Worm (Caenorhabditis elegans) whole organism, young adult: ENCODE data around the gene nhr-78.
A peak's percentile ranks its signal among the peaks of the same experiment; 100 is the strongest.

Experiments
- B0261.1 ChIP-seq: sonication (generic microtip); optimal IDR thresholded peaks from 2 replicates; lab custom pipeline; 2016; ENCODE audit warnings: mild to moderate bottlenecking, missing genetic modification characterization, moderate library complexity, missing compliant biosample characterization
- B0336.3 ChIP-seq: fragments of 200-800 bp; sonication (Bioruptor generic); IDR thresholded peaks from 2 replicates; pipeline ENCODE4 v1.3.6; 2022; ENCODE audit warnings: missing genetic modification characterization, missing compliant biosample characterization
- F23B12.7 ChIP-seq: sonication (generic microtip); optimal IDR thresholded peaks from 2 replicates; lab custom pipeline; 2017; ENCODE audit warnings: missing genetic modification characterization, mild to moderate bottlenecking, missing compliant biosample characterization, antibody characterized with exemption, moderate library complexity; ENCODE audit not compliant: insufficient read depth
- F33H1.4 ChIP-seq: fragments of 200-800 bp; sonication (Bioruptor generic); IDR thresholded peaks from 2 replicates; pipeline ENCODE4 v1.3.6; 2022; ENCODE audit warnings: missing genetic modification reagents, missing genetic modification characterization, missing compliant biosample characterization
- F49E8.2 ChIP-seq: sonication (generic microtip); optimal IDR thresholded peaks from 3 replicates; lab custom pipeline; 2017; ENCODE audit warnings: missing genetic modification characterization, mild to moderate bottlenecking, missing compliant biosample characterization, antibody characterized with exemption, moderate library complexity; ENCODE audit not compliant: insufficient read depth
- F55B11.4 ChIP-seq: sonication (generic microtip); optimal IDR thresholded peaks from 2 replicates; lab custom pipeline; 2016; ENCODE audit warnings: missing compliant biosample characterization, missing genetic modification characterization, borderline replicate concordance; ENCODE audit not compliant: insufficient read depth
- K11D2.4 ChIP-seq: fragments of 200-800 bp; sonication (Bioruptor generic); IDR thresholded peaks from 2 replicates; pipeline ENCODE4 v1.3.6; 2022; ENCODE audit warnings: missing genetic modification reagents, missing genetic modification characterization, missing compliant biosample characterization
- Y53G8AR.9 ChIP-seq: fragments of 200-800 bp; sonication (Bioruptor generic); conservative IDR thresholded peaks from 2 replicates; pipeline ENCODE4 v1.3.6; 2022; ENCODE audit warnings: missing genetic modification reagents, missing genetic modification characterization, missing compliant biosample characterization
- Y56A3A.18 ChIP-seq: fragments of 200-800 bp; sonication (Bioruptor generic); IDR thresholded peaks from 2 replicates; pipeline ENCODE4 v1.3.6; 2022; ENCODE audit warnings: missing genetic modification reagents, missing genetic modification characterization, missing compliant biosample characterization
- Y67H2A.10 ChIP-seq: fragments of 200-800 bp; sonication (Bioruptor generic); conservative IDR thresholded peaks from 2 replicates; pipeline ENCODE4 v1.3.6; 2022; ENCODE audit warnings: missing genetic modification reagents, missing genetic modification characterization, missing compliant biosample characterization
- Y79H2A.3 ChIP-seq: fragments of 200-800 bp; sonication (Bioruptor generic); conservative IDR thresholded peaks from 2 replicates; pipeline ENCODE4 v1.3.6; 2022; ENCODE audit warnings: missing genetic modification reagents, missing genetic modification characterization, missing compliant biosample characterization
- Y95B8A.8 ChIP-seq: fragments of 200-800 bp; sonication (Bioruptor generic); IDR thresholded peaks from 2 replicates; pipeline ENCODE4 v1.3.6; 2022; ENCODE audit warnings: missing genetic modification reagents, missing genetic modification characterization, missing compliant biosample characterization
- atf-7 ChIP-seq: sonication (generic microtip); optimal IDR thresholded peaks from 2 replicates; lab custom pipeline; 2017; ENCODE audit warnings: mild to moderate bottlenecking, missing genetic modification characterization, missing compliant biosample characterization
- ccch-3 ChIP-seq: fragments of 200-800 bp; sonication (Bioruptor generic); optimal IDR thresholded peaks from 2 replicates; lab custom pipeline; 2018; ENCODE audit warnings: mild to moderate bottlenecking, missing genetic modification characterization, missing compliant biosample characterization
- ceh-27 ChIP-seq: fragments of 200-800 bp; sonication (Bioruptor generic); optimal IDR thresholded peaks from 2 replicates; lab custom pipeline; 2018; ENCODE audit warnings: mild to moderate bottlenecking, missing genetic modification characterization, moderate library complexity, missing compliant biosample characterization
- ceh-91 ChIP-seq: fragments of 200-800 bp; sonication (Bioruptor generic); IDR thresholded peaks from 2 replicates; pipeline ENCODE4 v1.3.6; 2022; ENCODE audit warnings: missing genetic modification reagents, missing genetic modification characterization, missing compliant biosample characterization
- die-1 ChIP-seq: sonication (generic microtip); optimal IDR thresholded peaks from 2 replicates; lab custom pipeline; 2016; ENCODE audit warnings: missing genotype, mild to moderate bottlenecking, missing genetic modification characterization, missing compliant biosample characterization
- dox-1 ChIP-seq: fragments of 200-800 bp; sonication (Bioruptor generic); IDR thresholded peaks from 2 replicates; pipeline ENCODE4 v1.3.6; 2022; ENCODE audit warnings: missing genetic modification reagents, missing genetic modification characterization, missing compliant biosample characterization
- dpff-1 ChIP-seq: sonication (generic microtip); optimal IDR thresholded peaks from 2 replicates; lab custom pipeline; 2017; ENCODE audit warnings: mild to moderate bottlenecking, missing genetic modification characterization, missing compliant biosample characterization
- egrh-3 ChIP-seq: fragments of 200-800 bp; sonication (Bioruptor generic); IDR thresholded peaks from 2 replicates; pipeline ENCODE4 v1.3.6; 2022; ENCODE audit warnings: missing genetic modification reagents, missing genetic modification characterization, missing compliant biosample characterization
- hsf-1 ChIP-seq: fragments of 200-800 bp; sonication (Bioruptor generic); IDR thresholded peaks from 2 replicates; pipeline ENCODE4 v1.3.6; 2022; ENCODE audit warnings: missing genetic modification reagents, missing genetic modification characterization, missing compliant biosample characterization
- let-526 ChIP-seq: fragments of 200-800 bp; sonication (Bioruptor generic); IDR thresholded peaks from 2 replicates; pipeline ENCODE4 v1.3.6; 2022; ENCODE audit warnings: missing genetic modification reagents, missing genetic modification characterization, missing compliant biosample characterization
- let-607 ChIP-seq, 2 experiments: fragments of 200-800 bp in 1 of 2; sonication (Bioruptor generic) in 1 of 2; sonication (generic microtip) in 1 of 2; optimal IDR thresholded peaks; 2 replicates each; lab custom pipeline; 2016 to 2018; ENCODE audit warnings: mild to moderate bottlenecking in 2 of 2, missing compliant biosample characterization in 2 of 2, missing genetic modification characterization in 2 of 2, moderate library complexity in 2 of 2, missing genotype in 1 of 2
- lin-26 ChIP-seq: fragments of 200-800 bp; sonication (Bioruptor generic); IDR thresholded peaks from 2 replicates; pipeline ENCODE4 v1.3.6; 2022; ENCODE audit warnings: missing genetic modification reagents, missing genetic modification characterization, missing compliant biosample characterization
- lin-35 ChIP-seq, 3 experiments: fragments of 150-350 bp in 2 of 3; sonication (generic microtip) in 1 of 3; optimal IDR thresholded peaks; 2 replicates each; lab custom pipeline; 2014 to 2018; ENCODE audit warnings: missing biosample characterization in 3 of 3, missing genetic modification characterization in 3 of 3, missing genetic modification reagents in 3 of 3
- lin-40 ChIP-seq: sonication (generic microtip); optimal IDR thresholded peaks from 2 replicates; lab custom pipeline; 2016; ENCODE audit warnings: missing genetic modification characterization, mild to moderate bottlenecking, missing compliant biosample characterization, missing genotype, missing genetic modification reagents
- lin-54 ChIP-seq: fragments of 200-800 bp; sonication (Bioruptor generic); optimal IDR thresholded peaks from 2 replicates; lab custom pipeline; 2018; ENCODE audit warnings: mild to moderate bottlenecking, missing genetic modification characterization, missing compliant biosample characterization
- lir-1 ChIP-seq: fragments of 200-800 bp; sonication (Bioruptor generic); conservative IDR thresholded peaks from 2 replicates; pipeline ENCODE4 v1.3.6; 2022; ENCODE audit warnings: missing genetic modification reagents, missing genetic modification characterization, missing compliant biosample characterization
- lsl-1 ChIP-seq: fragments of 200-800 bp; sonication (Bioruptor generic); optimal IDR thresholded peaks from 2 replicates; lab custom pipeline; 2018; ENCODE audit warnings: mild to moderate bottlenecking, missing genetic modification characterization, moderate library complexity, missing compliant biosample characterization
- nfya-1 ChIP-seq: sonication (generic microtip); optimal IDR thresholded peaks from 2 replicates; lab custom pipeline; 2017; ENCODE audit warnings: antibody characterized with exemption, missing compliant biosample characterization, missing genetic modification characterization, borderline replicate concordance; ENCODE audit not compliant: insufficient read depth
- nfya-2 ChIP-seq: fragments of 200-800 bp; sonication (Bioruptor generic); IDR thresholded peaks from 2 replicates; pipeline ENCODE4 v1.3.6; 2022; ENCODE audit warnings: missing genetic modification reagents, missing genetic modification characterization, missing compliant biosample characterization
- nhr-27 ChIP-seq: fragments of 200-800 bp; sonication (Bioruptor generic); optimal IDR thresholded peaks from 2 replicates; lab custom pipeline; 2018; ENCODE audit warnings: mild to moderate bottlenecking, missing genetic modification characterization, moderate library complexity, missing compliant biosample characterization
- nhr-80 ChIP-seq: sonication (generic microtip); optimal IDR thresholded peaks from 2 replicates; lab custom pipeline; 2016; ENCODE audit warnings: missing genetic modification characterization, missing compliant biosample characterization
- pbrm-1 ChIP-seq: fragments of 200-800 bp; sonication (Bioruptor generic); IDR thresholded peaks from 2 replicates; pipeline ENCODE4 v1.3.6; 2022; ENCODE audit warnings: missing genetic modification reagents, missing genetic modification characterization, missing compliant biosample characterization
- rpc-1 ChIP-seq, 2 experiments: fragments of 150-350 bp in 1 of 2; sonication (generic microtip) in 1 of 2; optimal IDR thresholded peaks; 2 replicates each; lab custom pipeline; 2014 to 2018; ENCODE audit warnings: missing biosample characterization in 1 of 2, missing genetic modification characterization in 1 of 2, missing genetic modification reagents in 1 of 2, missing genotype in 1 of 2
- sdz-38 ChIP-seq: sonication (generic microtip); optimal IDR thresholded peaks from 2 replicates; lab custom pipeline; 2016; ENCODE audit warnings: missing genotype, missing genetic modification characterization, missing compliant biosample characterization
- snpc-3.4 ChIP-seq: sonication (generic microtip); optimal IDR thresholded peaks from 2 replicates; lab custom pipeline; 2017; ENCODE audit warnings: missing genetic modification characterization, mild to moderate bottlenecking, missing compliant biosample characterization, antibody characterized with exemption, moderate library complexity, missing genotype, missing genetic modification reagents
- sptf-2 ChIP-seq: fragments of 200-800 bp; sonication (Bioruptor generic); optimal IDR thresholded peaks from 2 replicates; lab custom pipeline; 2018; ENCODE audit warnings: mild to moderate bottlenecking, missing genetic modification characterization, missing compliant biosample characterization
- tbp1 ChIP-seq: fragments of 200-800 bp; sonication (Bioruptor generic); optimal IDR thresholded peaks from 2 replicates; lab custom pipeline; 2018; ENCODE audit warnings: mild to moderate bottlenecking, missing genetic modification characterization, missing compliant biosample characterization
- tlf-1 ChIP-seq: fragments of 200-800 bp; sonication (Bioruptor generic); optimal IDR thresholded peaks from 2 replicates; lab custom pipeline; 2018; ENCODE audit warnings: mild to moderate bottlenecking, missing genetic modification characterization, missing compliant biosample characterization
- unc-62 ChIP-seq: fragments of 150-350 bp; optimal IDR thresholded peaks from 2 replicates; lab custom pipeline; 2014; ENCODE audit warnings: missing biosample characterization, missing genetic modification reagents, missing genetic modification characterization
- zfh-2 ChIP-seq: fragments of 200-800 bp; sonication (Bioruptor generic); conservative IDR thresholded peaks from 2 replicates; pipeline ENCODE4 v1.3.6; 2022; ENCODE audit warnings: missing genetic modification reagents, missing genetic modification characterization, missing compliant biosample characterization
- ztf-25 ChIP-seq: fragments of 200-800 bp; sonication (Bioruptor generic); IDR thresholded peaks from 2 replicates; pipeline ENCODE4 v1.3.6; 2022; ENCODE audit warnings: missing genetic modification reagents, missing genetic modification characterization, missing compliant biosample characterization
- ztf-26 ChIP-seq: sonication (generic microtip); optimal IDR thresholded peaks from 2 replicates; lab custom pipeline; 2017; ENCODE audit warnings: missing genetic modification characterization, missing compliant biosample characterization
- ztf-28 ChIP-seq: fragments of 200-800 bp; sonication (Bioruptor generic); IDR thresholded peaks from 2 replicates; pipeline ENCODE4 v1.3.6; 2022; ENCODE audit warnings: missing genetic modification reagents, missing genetic modification characterization, missing compliant biosample characterization
- ztf-6 ChIP-seq: fragments of 200-800 bp; sonication (Bioruptor generic); IDR thresholded peaks from 2 replicates; pipeline ENCODE4 v1.3.6; 2022; ENCODE audit warnings: missing genetic modification reagents, missing genetic modification characterization, missing compliant biosample characterization

nhr-78 gene

DNA sequence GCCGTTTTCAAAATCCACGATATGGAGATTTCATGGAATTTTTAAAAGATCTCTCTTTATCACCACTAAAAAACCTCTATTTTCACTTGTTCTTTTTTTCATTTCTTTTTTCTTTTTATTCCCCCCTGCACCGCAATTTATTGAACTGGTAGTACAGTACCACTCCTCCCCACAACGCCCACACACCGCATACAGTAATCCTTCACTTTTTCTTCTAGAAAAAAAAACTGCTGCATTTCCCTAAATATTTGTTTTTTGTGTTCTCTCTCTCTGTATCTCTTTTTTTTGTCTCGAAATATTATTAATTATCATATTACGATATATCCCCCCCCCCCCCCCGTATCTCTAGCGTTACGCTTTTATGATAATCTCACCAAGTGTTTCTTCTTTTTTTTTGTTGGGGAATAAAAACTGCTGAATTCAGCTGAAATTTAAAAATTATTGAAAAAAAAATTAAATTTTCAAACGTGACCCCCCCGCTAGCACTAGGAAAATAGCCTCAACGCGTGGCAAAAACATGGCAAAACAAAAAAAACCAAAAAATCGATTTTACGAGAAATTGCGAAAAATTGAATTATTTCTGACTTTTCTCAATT lies 39.2 kb upstream of the nhr-78 start, which contains the start of gene Y24D9B.1:
TSS of gene Y24D9B.1 (plus strand) at position 546 of the 596 bp plus-strand sequence.
- no peak for TF ChIP-seq zfh-2
- no peak for TF ChIP-seq ztf-28 (GFP tag; lab: Robert Waterston, UW)
- 0 out of 2 replicates have a peak, but pooled peaks have one; percentile 34 for TF ChIP-seq Y95B8A.8 (GFP tag; lab: Robert Waterston, UW)
- no peak for TF ChIP-seq egrh-3 (GFP tag; lab: Robert Waterston, UW)
- TF ChIP-seq ztf-6 (GFP tag; lab: Robert Waterston, UW): no peak
- TF ChIP-seq lin-35 (GFP tag; optimal IDR thresholded peaks at IDR 0.05; lab: Kevin White, UChicago): no peak
- no peak for TF ChIP-seq F23B12.7 (tag; lab: Kevin White, UChicago)
- no peak for TF ChIP-seq Y79H2A.3 (GFP tag; lab: Robert Waterston, UW)
- no peak for TF ChIP-seq rpc-1 (optimal IDR thresholded peaks at IDR 0.05; lab: Kevin White, UChicago)
- no peak for TF ChIP-seq rpc-1 (tag; optimal IDR thresholded peaks at IDR 0.05; lab: Kevin White, UChicago)
- no peak for TF ChIP-seq tlf-1
- TF ChIP-seq B0336.3 (GFP tag; lab: Robert Waterston, UW): 0 out of 2 replicates have a peak, but pooled peaks have one; percentile 9
- TF ChIP-seq dox-1 (GFP tag; lab: Robert Waterston, UW): no peak
- peak; percentile 8 for TF ChIP-seq snpc-3.4 (tag; lab: Kevin White, UChicago)
- no peak for TF ChIP-seq sptf-2
- TF ChIP-seq nfya-1 (tag; lab: Kevin White, UChicago): no peak
- TF ChIP-seq dpff-1 (tag; lab: Kevin White, UChicago): peak; percentile 33
- TF ChIP-seq nfya-2 (GFP tag; lab: Robert Waterston, UW): peak; percentile 63; the same call in 1 of the 2 replicates
- TF ChIP-seq lir-1 (GFP tag; lab: Robert Waterston, UW): no peak
- TF ChIP-seq Y56A3A.18 (GFP tag; lab: Robert Waterston, UW): no peak
- TF ChIP-seq ceh-91 (GFP tag; lab: Robert Waterston, UW): no peak
- no peak for TF ChIP-seq Y67H2A.10 (GFP tag; lab: Robert Waterston, UW)
- TF ChIP-seq lin-26: peak; percentile 36; the same call in 1 of the 2 replicates
- no peak for TF ChIP-seq F55B11.4 (tag; lab: Kevin White, UChicago)
- no peak for TF ChIP-seq ccch-3 (GFP tag; lab: Kevin White, UChicago)
- TF ChIP-seq ztf-25 (GFP tag; lab: Robert Waterston, UW): no peak
- no peak for TF ChIP-seq ztf-26
- peak; percentile 8 for TF ChIP-seq lsl-1 (GFP tag; lab: Kevin White, UChicago)
- no peak for TF ChIP-seq lin-40
- peak; percentile 3 for TF ChIP-seq F49E8.2
- no peak for TF ChIP-seq let-526
- 0 out of 2 replicates have a peak, but pooled peaks have one; percentile 36 for TF ChIP-seq hsf-1 (GFP tag; lab: Robert Waterston, UW)
- no peak for TF ChIP-seq K11D2.4 (GFP tag; lab: Robert Waterston, UW)
- no peak for TF ChIP-seq atf-7 (tag; lab: Kevin White, UChicago)
- no peak for TF ChIP-seq B0261.1 (tag; lab: Kevin White, UChicago)
- TF ChIP-seq ceh-27: no peak
- no peak for TF ChIP-seq sdz-38
- no peak for TF ChIP-seq die-1 (tag; lab: Kevin White, UChicago)
- 0 out of 2 replicates have a peak, but pooled peaks have one; percentile 30 for TF ChIP-seq pbrm-1
- no peak for TF ChIP-seq nhr-80
- peak; percentile 1 for TF ChIP-seq lin-54 (GFP tag; lab: Kevin White, UChicago)
- TF ChIP-seq let-607 (tag; optimal IDR thresholded peaks at IDR 0.05; lab: Kevin White, UChicago): no peak
- TF ChIP-seq unc-62 (GFP tag; lab: Kevin White, UChicago): no peak
- peak; percentile 5; the same call in 1 of the 2 replicates for TF ChIP-seq F33H1.4
- TF ChIP-seq tbp1 (GFP tag; lab: Kevin White, UChicago): no peak
- peak; percentile 70; the same call in 1 of the 2 replicates for TF ChIP-seq Y53G8AR.9 (GFP tag; lab: Robert Waterston, UW)
- no peak for TF ChIP-seq nhr-27
